Worm (Caenorhabditis elegans): ENCODE measurements around the gene K09H11.6.

DNA sequence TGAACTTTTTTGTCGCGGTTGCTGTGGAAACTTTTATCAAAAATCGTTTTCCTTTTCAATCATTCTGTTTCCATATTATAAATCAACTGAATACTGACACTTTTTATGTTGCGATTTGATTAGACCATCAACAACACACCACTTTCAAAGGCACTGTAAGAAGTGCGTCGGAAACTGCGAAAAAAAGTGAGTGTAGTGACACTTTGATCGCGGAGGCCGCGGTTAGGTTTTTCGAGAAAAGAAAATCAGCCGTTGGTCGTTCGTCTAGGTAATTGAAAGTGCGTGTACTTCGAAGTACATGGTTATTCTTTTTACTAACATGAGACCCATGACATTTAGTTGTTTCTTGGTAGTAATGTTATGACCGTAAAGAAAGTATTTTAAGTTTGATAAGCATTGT lies 40.3 kb downstream of the K09H11.6 start:
- TF ChIP-seq unc-39 (tag; optimal IDR thresholded peaks at IDR 0.05), result no peak
- TF ChIP-seq elt-2 (tag; optimal IDR thresholded peaks at IDR 0.05), result no peak
- TF ChIP-seq snpc-4 (tag; optimal IDR thresholded peaks at IDR 0.05), result no peak
- TF ChIP-seq pha-4 (tag; optimal IDR thresholded peaks at IDR 0.05), result no peak
- no peak for TF ChIP-seq nhr-11 (tag; optimal IDR thresholded peaks at IDR 0.05)
- TF ChIP-seq nhr-25 (tag; optimal IDR thresholded peaks at IDR 0.05), result no peak
- no peak for TF ChIP-seq ZK546.5 (tag; optimal IDR thresholded peaks at IDR 0.05)
- TF ChIP-seq pqm-1 (tag; optimal IDR thresholded peaks at IDR 0.05), result no peak
- TF ChIP-seq fos-1 (tag; optimal IDR thresholded peaks at IDR 0.05), result no peak
- no peak for TF ChIP-seq zag-1 (tag; optimal IDR thresholded peaks at IDR 0.05)

Measured in whole organism, L3 larva.